Fruit fly (Drosophila melanogaster) whole organism, prepupa: ENCODE data around the gene CG13280.

Experiments
- CG3032 ChIP-seq: fragments of 200-800 bp; optimal IDR thresholded peaks from 2 replicates; lab custom pipeline; 2019; ENCODE audit warnings: missing biosample characterization, mild to moderate bottlenecking, missing genetic modification characterization, moderate library complexity
- CG3919 ChIP-seq: fragments of 200-800 bp; sonication (Bioruptor generic); optimal IDR thresholded peaks from 3 replicates; lab custom pipeline; 2016; ENCODE audit warnings: missing biosample characterization, missing genetic modification characterization
- CG4318 ChIP-seq: fragments of 200-800 bp; sonication (Bioruptor generic); optimal IDR thresholded peaks from 3 replicates; lab custom pipeline; 2017; ENCODE audit warnings: missing biosample characterization, mild to moderate bottlenecking, missing genetic modification characterization
- Gug ChIP-seq: fragments of 200-800 bp; sonication (Bioruptor generic); IDR thresholded peaks from 2 replicates; pipeline ENCODE4 v1.3.6; 2022; ENCODE audit warnings: missing biosample characterization, missing genetic modification characterization
- Smox ChIP-seq: fragments of 200-800 bp; sonication (Bioruptor generic); optimal IDR thresholded peaks from 3 replicates; lab custom pipeline; 2016; ENCODE audit warnings: missing biosample characterization, missing genetic modification characterization
- Sox102F ChIP-seq: fragments of 200-800 bp; sonication (Bioruptor generic); optimal IDR thresholded peaks from 2 replicates; lab custom pipeline; 2016; ENCODE audit warnings: missing biosample characterization, mild to moderate bottlenecking, missing genetic modification characterization
- eg ChIP-seq: fragments of 200-800 bp; sonication (Bioruptor generic); IDR thresholded peaks from 3 replicates; pipeline ENCODE4 v1.3.6; 2022; ENCODE audit warnings: missing biosample characterization, missing genetic modification characterization
- net ChIP-seq: fragments of 200-800 bp; sonication (Bioruptor generic); optimal IDR thresholded peaks from 3 replicates; lab custom pipeline; 2016; ENCODE audit warnings: missing biosample characterization, missing genetic modification characterization
- ss ChIP-seq, 2 experiments: fragments of 200-800 bp; sonication (Bioruptor generic); optimal IDR thresholded peaks; 2 replicates in 1 of 2; 3 replicates in 1 of 2; lab custom pipeline; 2017 to 2018; ENCODE audit warnings: mild to moderate bottlenecking in 2 of 2, missing biosample characterization in 2 of 2, missing genetic modification characterization in 2 of 2, moderate library complexity in 1 of 2

DNA sequence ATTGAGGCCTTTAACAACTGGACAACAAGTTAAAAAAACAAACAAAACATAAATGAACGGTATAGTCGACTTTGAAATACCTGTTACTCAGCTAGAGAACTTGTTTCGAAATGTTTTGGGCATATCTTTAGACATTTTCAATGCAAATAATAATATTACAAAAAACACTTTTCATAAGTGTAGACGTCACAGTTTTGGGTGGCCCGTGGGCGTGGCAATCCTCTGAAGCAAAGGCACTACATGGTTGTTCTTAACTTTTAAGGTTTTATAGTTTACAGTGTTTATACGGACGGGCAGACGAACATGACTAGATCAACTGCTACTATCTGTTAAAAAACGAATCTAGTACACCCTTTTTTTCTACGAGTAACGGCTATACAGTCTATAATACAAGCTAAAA lies 21.6 kb upstream of the CG13280 start:
- TF ChIP-seq eg (GFP tag; lab: Robert Waterston, UW) (no peak), CG4318 (no peak), CG3032 (tag; lab: Kevin White, UChicago) (no peak), CG3919 (no peak), net (GFP tag; lab: Kevin White, UChicago) (peak; percentile 29), Gug (GFP tag; lab: Robert Waterston, UW) (no peak), ss (GFP tag; optimal IDR thresholded peaks at IDR 0.05; lab: Kevin White, UChicago) (no peak), Sox102F (GFP tag; lab: Kevin White, UChicago) (peak; percentile 60), Smox (GFP tag; lab: Kevin White, UChicago) (peak; percentile 41)
